Fruit fly (Drosophila melanogaster): Measurements from ENCODE around the gene Vps33B.

Gene Vps33B

DNA sequence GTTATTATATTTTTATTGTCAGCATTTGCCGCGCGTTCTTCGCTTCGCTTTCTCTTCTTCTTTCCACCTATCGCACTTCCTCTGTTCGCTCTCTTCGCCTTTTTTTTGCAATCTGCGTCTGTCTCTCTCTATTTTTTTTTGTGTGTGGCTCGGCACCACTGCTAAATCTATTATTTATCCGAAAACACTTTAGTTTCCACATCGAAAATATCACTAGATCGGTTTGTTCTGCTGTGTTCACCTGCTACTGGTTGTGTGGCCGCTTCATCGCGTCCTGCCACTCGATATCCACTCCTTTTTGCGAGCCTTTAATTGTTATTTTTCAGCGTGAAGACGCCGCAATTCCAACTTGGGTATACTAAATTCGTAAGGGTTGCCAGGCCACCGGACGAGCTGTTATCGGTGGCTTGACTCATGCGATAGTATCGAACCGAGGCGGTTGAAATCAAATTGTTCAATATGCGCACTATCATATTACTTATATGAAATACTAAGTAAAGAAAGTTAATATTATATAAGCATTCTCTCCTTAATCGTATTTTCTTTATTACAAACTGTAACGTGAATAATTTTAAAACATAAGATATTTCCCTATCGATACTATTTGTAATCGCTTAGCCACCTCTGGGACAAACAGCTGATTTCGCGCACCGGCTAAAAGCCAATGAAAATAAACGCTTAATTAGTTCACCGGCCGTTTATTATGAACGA lies 9.3 kb downstream of the Vps33B start, which contains the start of the genes XNP, CG42488 and CG5116 (continued):
- TF ChIP-seq CG6175 (GFP tag; IDR thresholded peaks at IDR 0.05) (no peak), CG12942 (GFP tag; optimal IDR thresholded peaks at IDR 0.05) (peak; percentile 30), inv (GFP tag; IDR thresholded peaks at IDR 0.05; ENCODE audit: partially characterized antibody) (peak; percentile 98), CG1529 (GFP tag; optimal IDR thresholded peaks at IDR 0.05) (no peak), CG13296 (GFP tag; optimal IDR thresholded peaks at IDR 0.05) (peak; percentile 30), croc (GFP tag; conservative IDR thresholded peaks at IDR 0.05) (no peak), E2f1 (GFP tag; IDR thresholded peaks at IDR 0.05) (no peak), CG1647 (GFP tag; optimal IDR thresholded peaks at IDR 0.05) (no peak), CG18619 (GFP tag; optimal IDR thresholded peaks at IDR 0.05) (peak; percentile 31), Aef1 (GFP tag; IDR thresholded peaks at IDR 0.05) (peak; percentile 40; the same call in 1 of the 3 replicates), otp (GFP tag; IDR thresholded peaks at IDR 0.05) (no peak), btn (GFP tag; optimal IDR thresholded peaks at IDR 0.05) (no peak), CG17829 (tag; optimal IDR thresholded peaks at IDR 0.05) (peak; percentile 66), twi (tag; optimal IDR thresholded peaks at IDR 0.05) (peak; percentile 44), grn (GFP tag; optimal IDR thresholded peaks at IDR 0.05) (no peak), CG15514 (GFP tag; optimal IDR thresholded peaks at IDR 0.05) (peak; percentile 75), CG6813 (GFP tag; optimal IDR thresholded peaks at IDR 0.05) (no peak), CG7271 (tag; optimal IDR thresholded peaks at IDR 0.05) (no peak), CG6791 (GFP tag; IDR thresholded peaks at IDR 0.05; ENCODE audit: partially characterized antibody) (peak; percentile 97), nau (GFP tag; optimal IDR thresholded peaks at IDR 0.05) (no peak), CG6272 (GFP tag; IDR thresholded peaks at IDR 0.05) (peak; percentile 67), CG3407 (GFP tag; optimal IDR thresholded peaks at IDR 0.05) (no peak), CG16813 (GFP tag; IDR thresholded peaks at IDR 0.05; ENCODE audit: partially characterized antibody) (peak; percentile 99), stc (GFP tag; IDR thresholded peaks at IDR 0.05) (no peak), CG30403 (GFP tag; optimal IDR thresholded peaks at IDR 0.05) (peak; percentile 63), CG43689 (GFP tag; IDR thresholded peaks at IDR 0.05) (no peak), ken (GFP tag; IDR thresholded peaks at IDR 0.05) (no peak), CG1024 (GFP tag; IDR thresholded peaks at IDR 0.05) (0 out of 2 replicates have a peak, but pooled peaks have one; percentile 3), Mes4 (GFP tag; optimal IDR thresholded peaks at IDR 0.05) (no peak), CG1832 (GFP tag; optimal IDR thresholded peaks at IDR 0.05) (peak; percentile 65), HLHmδ (GFP tag; optimal IDR thresholded peaks at IDR 0.05) (no peak), CG17385 (GFP tag; optimal IDR thresholded peaks at IDR 0.05) (peak; percentile 92), pb (GFP tag; optimal IDR thresholded peaks at IDR 0.05) (no peak), CG31441 (GFP tag; IDR thresholded peaks at IDR 0.05) (no peak), CG10366 (GFP tag; IDR thresholded peaks at IDR 0.05) (peak; percentile 27; the same call in 1 of the 2 replicates), CG2712 (tag; optimal IDR thresholded peaks at IDR 0.05) (peak; percentile 69), BEAF-32 (GFP tag; optimal IDR thresholded peaks at IDR 0.05) (peak; percentile 99), CG18476 (GFP tag; optimal IDR thresholded peaks at IDR 0.05) (peak; percentile 43), CG7372 (GFP tag; IDR thresholded peaks at IDR 0.05) (peak; percentile 43), CG11504 (tag; optimal IDR thresholded peaks at IDR 0.05) (no peak), CG18262 (tag; optimal IDR thresholded peaks at IDR 0.05) (no peak), pfk (GFP tag; optimal IDR thresholded peaks at IDR 0.05) (no peak), NC2β (GFP tag; optimal IDR thresholded peaks at IDR 0.05) (no peak), CG34422 (GFP tag; IDR thresholded peaks at IDR 0.05) (no peak; the same call in 2 of the 3 replicates), nerfin-2 (GFP tag; IDR thresholded peaks at IDR 0.05; ENCODE audit: partially characterized antibody) (peak; percentile 98), tna (GFP tag; IDR thresholded peaks at IDR 0.05; ENCODE audit: partially characterized antibody) (peak; percentile 93), gt (GFP tag; IDR thresholded peaks at IDR 0.05) (no peak), crp (GFP tag; optimal IDR thresholded peaks at IDR 0.05) (peak; percentile 79 to 97), CG14710 (tag; optimal IDR thresholded peaks at IDR 0.05) (peak; percentile 81)
